Worm (Caenorhabditis elegans) whole organism, late embryonic: Measurements from ENCODE around the gene uso-1.

Source experiments
- C38D4.7 ChIP-seq: fragments of 200-800 bp; sonication (Bioruptor generic); optimal IDR thresholded peaks from 2 replicates; lab custom pipeline; 2018; ENCODE audit warnings: mild to moderate bottlenecking, missing genetic modification characterization, moderate library complexity, missing compliant biosample characterization
- ceh-22 ChIP-seq: sonication (generic microtip); optimal IDR thresholded peaks from 2 replicates; lab custom pipeline; 2017; ENCODE audit warnings: missing biosample characterization, missing genetic modification characterization
- ceh-45 ChIP-seq: fragments of 200-800 bp; sonication (Bioruptor generic); IDR thresholded peaks from 2 replicates; pipeline ENCODE4 v1.3.6; 2022; ENCODE audit warnings: missing genetic modification reagents, missing genetic modification characterization, missing compliant biosample characterization
- pag-3 ChIP-seq: sonication (generic microtip); optimal IDR thresholded peaks from 2 replicates; lab custom pipeline; 2016; ENCODE audit warnings: missing compliant biosample characterization, missing genetic modification characterization, borderline replicate concordance

ce11 chrIV:13487596-13487995, 33.0 kb upstream of the uso-1 start:
- no peak for TF ChIP-seq ceh-45 (GFP tag; lab: Robert Waterston, UW)
- TF ChIP-seq C38D4.7 (GFP tag; lab: Kevin White, UChicago) = no peak
- TF ChIP-seq pag-3 (tag; lab: Kevin White, UChicago) = no peak
- TF ChIP-seq ceh-22 = no peak
